Worm (Caenorhabditis elegans) whole organism, L1 larva: ENCODE results near the gene Y22F5A.11.

Source experiments
- ama-1 ChIP-seq: fragments of 150-350 bp; optimal IDR thresholded peaks from 2 replicates; lab custom pipeline; 2014
- dpl-1 ChIP-seq, 3 experiments: fragments of 150-350 bp in 2 of 3; sonication (generic microtip) in 1 of 3; optimal IDR thresholded peaks; 2 replicates each; lab custom pipeline; 2014 to 2017; ENCODE audit warnings: missing biosample characterization in 3 of 3, missing genetic modification characterization in 3 of 3, missing genetic modification reagents in 3 of 3
- elt-2 ChIP-seq: sonication (generic microtip); optimal IDR thresholded peaks from 2 replicates; lab custom pipeline; 2016; ENCODE audit warnings: missing genetic modification characterization, mild to moderate bottlenecking, inconsistent platforms, missing compliant biosample characterization, missing genetic modification reagents
- elt-3 ChIP-seq, 6 experiments: fragments of 150-350 bp in 1 of 6; sonication (generic microtip); optimal IDR thresholded peaks; 2 replicates each; lab custom pipeline; 2017 to 2018; ENCODE audit warnings: missing biosample characterization in 6 of 6, missing genetic modification characterization in 6 of 6, inconsistent platforms in 1 of 6
- fkh-10 ChIP-seq: sonication (generic microtip); optimal IDR thresholded peaks from 2 replicates; lab custom pipeline; 2017; ENCODE audit warnings: missing biosample characterization, missing genetic modification reagents, missing genetic modification characterization
- lir-3 ChIP-seq: sonication (generic microtip); optimal IDR thresholded peaks from 2 replicates; lab custom pipeline; 2016; ENCODE audit warnings: mild to moderate bottlenecking, missing genetic modification characterization, moderate library complexity, missing compliant biosample characterization; ENCODE audit not compliant: poor library complexity
- nhr-12 ChIP-seq: sonication (generic microtip); optimal IDR thresholded peaks from 2 replicates; lab custom pipeline; 2017; ENCODE audit warnings: missing biosample characterization, missing genetic modification characterization
- nhr-237 ChIP-seq: fragments of 150-350 bp; optimal IDR thresholded peaks from 2 replicates; lab custom pipeline; 2014; ENCODE audit warnings: missing biosample characterization, missing genetic modification characterization
- nhr-28 ChIP-seq: fragments of 150-350 bp; optimal IDR thresholded peaks from 2 replicates; lab custom pipeline; 2014; ENCODE audit warnings: missing biosample characterization, missing genetic modification characterization
- unc-86 ChIP-seq: sonication (generic microtip); optimal IDR thresholded peaks from 2 replicates; lab custom pipeline; 2016; ENCODE audit warnings: missing genetic modification characterization, missing compliant biosample characterization
- ztf-4 ChIP-seq: fragments of 150-350 bp; optimal IDR thresholded peaks from 2 replicates; lab custom pipeline; 2014; ENCODE audit warnings: missing biosample characterization, missing genetic modification characterization

ce11 chrV:10239861-10240260, 35.6 kb downstream of the Y22F5A.11 start, which contains the start of gene fipr-8:
- TF ChIP-seq ama-1 (lab: Kevin White, UChicago) (no peak), nhr-12 (tag; lab: Kevin White, UChicago) (no peak), nhr-28 (tag; lab: Kevin White, UChicago) (no peak), elt-3 (tag; optimal IDR thresholded peaks at IDR 0.05; lab: Kevin White, UChicago) (no peak), unc-86 (tag; lab: Kevin White, UChicago) (no peak), lir-3 (tag; lab: Kevin White, UChicago) (no peak), elt-2 (no peak), fkh-10 (GFP tag; lab: Kevin White, UChicago) (no peak), ztf-4 (tag; lab: Kevin White, UChicago) (no peak), nhr-237 (tag; lab: Kevin White, UChicago) (no peak), dpl-1 (GFP tag; optimal IDR thresholded peaks at IDR 0.05; lab: Kevin White, UChicago) (no peak)
